Worm (Caenorhabditis elegans) whole organism, young adult: ENCODE measurements around the gene nlp-71.
"Not testable (repeated sequence)": the region's sequence is repeated elsewhere in the genome, so short reads cannot be mapped to it uniquely, and the experiment has no call there.

Experiments used
- B0019.2 ChIP-seq: fragments of 200-800 bp; sonication (Bioruptor generic); conservative IDR thresholded peaks from 2 replicates; pipeline ENCODE4 v1.3.6; 2022; ENCODE audit warnings: missing genetic modification reagents, missing genetic modification characterization, missing compliant biosample characterization
- C17E4.6 ChIP-seq: fragments of 200-800 bp; sonication (Bioruptor generic); IDR thresholded peaks from 2 replicates; pipeline ENCODE4 v1.3.6; 2022; ENCODE audit warnings: missing genetic modification reagents, missing genetic modification characterization, missing compliant biosample characterization
- D2030.7 ChIP-seq: fragments of 200-800 bp; sonication (Bioruptor generic); IDR thresholded peaks from 2 replicates; pipeline ENCODE4 v1.3.6; 2022; ENCODE audit warnings: missing genetic modification reagents, missing genetic modification characterization, missing compliant biosample characterization
- F33H1.4 ChIP-seq: fragments of 200-800 bp; sonication (Bioruptor generic); IDR thresholded peaks from 2 replicates; pipeline ENCODE4 v1.3.6; 2022; ENCODE audit warnings: missing genetic modification reagents, missing genetic modification characterization, missing compliant biosample characterization
- T07F8.4 ChIP-seq: sonication (generic microtip); optimal IDR thresholded peaks from 2 replicates; lab custom pipeline; 2016; ENCODE audit warnings: mild to moderate bottlenecking, missing genetic modification characterization, moderate library complexity, missing compliant biosample characterization
- Y53G8AR.9 ChIP-seq: fragments of 200-800 bp; sonication (Bioruptor generic); conservative IDR thresholded peaks from 2 replicates; pipeline ENCODE4 v1.3.6; 2022; ENCODE audit warnings: missing genetic modification reagents, missing genetic modification characterization, missing compliant biosample characterization
- Y56A3A.18 ChIP-seq: fragments of 200-800 bp; sonication (Bioruptor generic); IDR thresholded peaks from 2 replicates; pipeline ENCODE4 v1.3.6; 2022; ENCODE audit warnings: missing genetic modification reagents, missing genetic modification characterization, missing compliant biosample characterization
- Y79H2A.3 ChIP-seq: fragments of 200-800 bp; sonication (Bioruptor generic); conservative IDR thresholded peaks from 2 replicates; pipeline ENCODE4 v1.3.6; 2022; ENCODE audit warnings: missing genetic modification reagents, missing genetic modification characterization, missing compliant biosample characterization
- Y95B8A.8 ChIP-seq: fragments of 200-800 bp; sonication (Bioruptor generic); IDR thresholded peaks from 2 replicates; pipeline ENCODE4 v1.3.6; 2022; ENCODE audit warnings: missing genetic modification reagents, missing genetic modification characterization, missing compliant biosample characterization
- attf-6 ChIP-seq: fragments of 200-800 bp; sonication (Bioruptor generic); IDR thresholded peaks from 2 replicates; pipeline ENCODE4 v1.3.6; 2022; ENCODE audit warnings: missing genetic modification reagents, missing genetic modification characterization, missing compliant biosample characterization
- bed-1 ChIP-seq: fragments of 200-800 bp; sonication (Bioruptor generic); IDR thresholded peaks from 2 replicates; pipeline ENCODE4 v1.3.6; 2022; ENCODE audit warnings: missing genetic modification reagents, missing genetic modification characterization, missing compliant biosample characterization
- cebp-1 ChIP-seq, 2 experiments: fragments of 200-800 bp in 1 of 2; sonication (Bioruptor generic) in 1 of 2; sonication (generic microtip) in 1 of 2; IDR thresholded peaks in 1 of 2; optimal IDR thresholded peaks in 1 of 2; 2 replicates each; pipeline versions ENCODE4 v1.3.6 to Lab custom; 2017 to 2022; ENCODE audit warnings: missing compliant biosample characterization in 2 of 2, missing genetic modification characterization in 2 of 2, mild to moderate bottlenecking in 1 of 2, missing genetic modification reagents in 1 of 2, moderate library complexity in 1 of 2
- ceh-100 ChIP-seq: fragments of 200-800 bp; sonication (Bioruptor generic); IDR thresholded peaks from 2 replicates; pipeline ENCODE4 v1.3.6; 2022; ENCODE audit warnings: missing genetic modification reagents, missing genetic modification characterization, missing compliant biosample characterization
- ceh-58 ChIP-seq: fragments of 200-800 bp; sonication (Bioruptor generic); IDR thresholded peaks from 2 replicates; pipeline ENCODE4 v1.3.6; 2022; ENCODE audit warnings: missing genetic modification characterization, missing compliant biosample characterization
- ceh-91 ChIP-seq: fragments of 200-800 bp; sonication (Bioruptor generic); IDR thresholded peaks from 2 replicates; pipeline ENCODE4 v1.3.6; 2022; ENCODE audit warnings: missing genetic modification reagents, missing genetic modification characterization, missing compliant biosample characterization
- dox-1 ChIP-seq: fragments of 200-800 bp; sonication (Bioruptor generic); IDR thresholded peaks from 2 replicates; pipeline ENCODE4 v1.3.6; 2022; ENCODE audit warnings: missing genetic modification reagents, missing genetic modification characterization, missing compliant biosample characterization
- egl-44 ChIP-seq: fragments of 200-800 bp; sonication (Bioruptor generic); IDR thresholded peaks from 2 replicates; pipeline ENCODE4 v1.3.6; 2022; ENCODE audit warnings: missing genetic modification reagents, missing genetic modification characterization, missing compliant biosample characterization
- ekl-4 ChIP-seq: fragments of 200-800 bp; sonication (Bioruptor generic); IDR thresholded peaks from 2 replicates; pipeline ENCODE4 v1.3.6; 2022; ENCODE audit warnings: missing genetic modification reagents, missing genetic modification characterization, missing compliant biosample characterization
- hlh-26 ChIP-seq: fragments of 200-800 bp; sonication (Bioruptor generic); conservative IDR thresholded peaks from 2 replicates; pipeline ENCODE4 v1.3.6; 2022; ENCODE audit warnings: missing genetic modification reagents, missing genetic modification characterization, missing compliant biosample characterization
- hmg-1.2 ChIP-seq: fragments of 200-800 bp; sonication (Bioruptor generic); IDR thresholded peaks from 2 replicates; pipeline ENCODE4 v1.3.6; 2022; ENCODE audit warnings: missing genetic modification reagents, missing genetic modification characterization, missing compliant biosample characterization
- hrde-1 ChIP-seq: sonication (generic microtip); optimal IDR thresholded peaks from 2 replicates; lab custom pipeline; 2016; ENCODE audit warnings: missing genetic modification characterization, mild to moderate bottlenecking, missing compliant biosample characterization, moderate library complexity, missing genotype, missing genetic modification reagents, borderline replicate concordance
- hsf-1 ChIP-seq: fragments of 200-800 bp; sonication (Bioruptor generic); IDR thresholded peaks from 2 replicates; pipeline ENCODE4 v1.3.6; 2022; ENCODE audit warnings: missing genetic modification reagents, missing genetic modification characterization, missing compliant biosample characterization
- lin-26 ChIP-seq: fragments of 200-800 bp; sonication (Bioruptor generic); IDR thresholded peaks from 2 replicates; pipeline ENCODE4 v1.3.6; 2022; ENCODE audit warnings: missing genetic modification reagents, missing genetic modification characterization, missing compliant biosample characterization
- lin-54 ChIP-seq: fragments of 200-800 bp; sonication (Bioruptor generic); optimal IDR thresholded peaks from 2 replicates; lab custom pipeline; 2018; ENCODE audit warnings: mild to moderate bottlenecking, missing genetic modification characterization, missing compliant biosample characterization
- madf-3 ChIP-seq: fragments of 200-800 bp; sonication (Bioruptor generic); IDR thresholded peaks from 2 replicates; pipeline ENCODE4 v1.3.6; 2022; ENCODE audit warnings: missing genetic modification reagents, missing genetic modification characterization, missing compliant biosample characterization
- madf-6 ChIP-seq: fragments of 200-800 bp; sonication (Bioruptor generic); IDR thresholded peaks from 2 replicates; pipeline ENCODE4 v1.3.6; 2022; ENCODE audit warnings: missing genetic modification reagents, missing genetic modification characterization, missing compliant biosample characterization
- madf-8 ChIP-seq: fragments of 200-800 bp; sonication (Bioruptor generic); conservative IDR thresholded peaks from 2 replicates; pipeline ENCODE4 v1.3.6; 2022; ENCODE audit warnings: missing genetic modification reagents, missing genetic modification characterization, missing compliant biosample characterization
- mcd-1 ChIP-seq: fragments of 200-800 bp; sonication (Bioruptor generic); IDR thresholded peaks from 2 replicates; pipeline ENCODE4 v1.3.6; 2022; ENCODE audit warnings: missing genetic modification reagents, missing genetic modification characterization, missing compliant biosample characterization
- pbrm-1 ChIP-seq: fragments of 200-800 bp; sonication (Bioruptor generic); IDR thresholded peaks from 2 replicates; pipeline ENCODE4 v1.3.6; 2022; ENCODE audit warnings: missing genetic modification reagents, missing genetic modification characterization, missing compliant biosample characterization
- rcor-1 ChIP-seq: fragments of 200-800 bp; sonication (Bioruptor generic); IDR thresholded peaks from 2 replicates; pipeline ENCODE4 v1.3.6; 2022; ENCODE audit warnings: missing genetic modification reagents, missing genetic modification characterization, missing compliant biosample characterization
- rpc-1 ChIP-seq, 2 experiments: fragments of 150-350 bp in 1 of 2; sonication (generic microtip) in 1 of 2; optimal IDR thresholded peaks; 2 replicates each; lab custom pipeline; 2014 to 2018; ENCODE audit warnings: missing biosample characterization in 1 of 2, missing genetic modification characterization in 1 of 2, missing genetic modification reagents in 1 of 2, missing genotype in 1 of 2
- snpc-4 ChIP-seq, 5 experiments: fragments of 150-350 bp in 1 of 5; sonication (generic microtip) in 4 of 5; optimal IDR thresholded peaks; 2 replicates each; lab custom pipeline; 2014 to 2018; ENCODE audit warnings: missing genetic modification characterization in 5 of 5, missing biosample characterization in 3 of 5, antibody characterized with exemption in 2 of 5, mild to moderate bottlenecking in 2 of 5, missing compliant biosample characterization in 2 of 5, missing genotype in 2 of 5, moderate library complexity in 2 of 5, missing genetic modification reagents in 1 of 5
- tbp1 ChIP-seq: fragments of 200-800 bp; sonication (Bioruptor generic); optimal IDR thresholded peaks from 2 replicates; lab custom pipeline; 2018; ENCODE audit warnings: mild to moderate bottlenecking, missing genetic modification characterization, missing compliant biosample characterization
- tlf-1 ChIP-seq: fragments of 200-800 bp; sonication (Bioruptor generic); optimal IDR thresholded peaks from 2 replicates; lab custom pipeline; 2018; ENCODE audit warnings: mild to moderate bottlenecking, missing genetic modification characterization, missing compliant biosample characterization
- ztf-18 ChIP-seq: sonication (generic microtip); optimal IDR thresholded peaks from 2 replicates; lab custom pipeline; 2016; ENCODE audit warnings: missing genotype, mild to moderate bottlenecking, missing genetic modification characterization, missing compliant biosample characterization
- ztf-25 ChIP-seq: fragments of 200-800 bp; sonication (Bioruptor generic); IDR thresholded peaks from 2 replicates; pipeline ENCODE4 v1.3.6; 2022; ENCODE audit warnings: missing genetic modification reagents, missing genetic modification characterization, missing compliant biosample characterization
- ztf-26 ChIP-seq: sonication (generic microtip); optimal IDR thresholded peaks from 2 replicates; lab custom pipeline; 2017; ENCODE audit warnings: missing genetic modification characterization, missing compliant biosample characterization
- ztf-28 ChIP-seq: fragments of 200-800 bp; sonication (Bioruptor generic); IDR thresholded peaks from 2 replicates; pipeline ENCODE4 v1.3.6; 2022; ENCODE audit warnings: missing genetic modification reagents, missing genetic modification characterization, missing compliant biosample characterization

nlp-71 gene

DNA sequence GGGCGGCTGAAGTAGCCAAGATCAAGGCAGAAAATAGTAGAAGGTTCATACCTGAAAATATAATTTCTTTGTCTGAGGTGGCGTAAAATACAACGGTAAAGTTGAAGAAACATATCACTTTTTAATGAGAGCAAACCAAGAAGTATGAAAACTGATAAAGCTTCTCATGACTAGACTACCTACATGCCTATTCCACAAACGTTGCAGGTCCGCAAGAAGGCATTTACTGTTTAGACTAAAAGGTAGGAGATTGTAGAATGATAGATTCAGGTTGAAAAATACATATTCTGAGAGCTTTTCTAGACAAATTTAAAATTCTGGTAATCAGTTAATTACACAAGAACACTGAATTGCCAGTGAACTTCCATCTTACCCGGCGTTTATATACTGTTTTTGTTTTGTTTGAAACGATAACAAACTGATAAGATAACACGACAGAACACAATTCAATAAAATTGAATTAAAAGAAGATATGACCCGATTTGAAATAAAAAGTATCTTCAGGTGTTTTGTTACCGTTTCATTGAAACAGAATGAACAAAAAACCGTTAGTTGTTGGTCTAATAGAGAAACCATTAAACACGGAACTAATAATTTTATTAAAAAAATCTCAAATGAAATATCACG lies 12.8 kb upstream of the nlp-71 start, which contains the start of gene acp-6:
Gene acp-6, minus strand, starts transcription at position 51 of the 627 bp plus-strand sequence.
- TF ChIP-seq T07F8.4 = no peak
- no peak for TF ChIP-seq ztf-18 (tag; lab: Kevin White, UChicago)
- no peak for TF ChIP-seq egl-44
- no peak for TF ChIP-seq ztf-26
- TF ChIP-seq rpc-1 (optimal IDR thresholded peaks at IDR 0.05; lab: Kevin White, UChicago) = no peak
- TF ChIP-seq rpc-1 (tag; optimal IDR thresholded peaks at IDR 0.05; lab: Kevin White, UChicago) = no peak
- TF ChIP-seq ceh-100 (GFP tag; lab: Robert Waterston, UW) = no peak
- no peak for TF ChIP-seq madf-6
- no peak for TF ChIP-seq hlh-26 (GFP tag; lab: Robert Waterston, UW)

DNA sequence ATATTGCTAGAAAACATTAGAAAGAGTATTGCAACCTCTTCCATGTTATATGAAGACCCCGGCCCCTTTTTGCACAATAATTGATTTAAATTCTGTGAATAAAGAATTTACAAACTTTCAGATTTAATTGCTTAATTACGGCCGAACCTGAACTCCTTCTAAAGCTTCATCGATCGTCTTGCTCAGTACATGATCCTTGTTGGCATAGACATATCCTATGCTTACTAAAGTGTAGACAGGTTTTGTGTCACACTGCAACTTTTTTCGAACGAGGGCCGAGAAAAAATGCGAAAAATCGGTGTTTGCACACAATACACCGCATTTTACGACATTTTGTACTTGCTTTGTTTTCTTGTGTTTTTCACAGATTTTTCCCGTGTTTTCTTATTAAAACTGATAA lies 10.0 kb upstream of the nlp-71 start:
- peak; percentile 27 for TF ChIP-seq tbp1 (GFP tag; lab: Kevin White, UChicago)
- peak; percentile 77 for TF ChIP-seq hsf-1 (GFP tag; lab: Robert Waterston, UW)
- peak; percentile 52; the same call in 1 of the 2 replicates for TF ChIP-seq Y56A3A.18
- TF ChIP-seq ceh-91 (GFP tag; lab: Robert Waterston, UW) = 0 out of 2 replicates have a peak, but pooled peaks have one; percentile 20
- TF ChIP-seq dox-1 (GFP tag; lab: Robert Waterston, UW) = peak; percentile 53; the same call in 1 of the 2 replicates
- TF ChIP-seq B0019.2 = peak; percentile 41; the same call in 1 of the 2 replicates
- peak; percentile 47 for TF ChIP-seq madf-8
- TF ChIP-seq F33H1.4 (GFP tag; lab: Robert Waterston, UW) = peak; percentile 55
- TF ChIP-seq hrde-1 (tag; lab: Kevin White, UChicago) = peak; percentile 59
- 0 out of 2 replicates have a peak, but pooled peaks have one; percentile 62 for TF ChIP-seq bed-1
- TF ChIP-seq attf-6 (GFP tag; lab: Robert Waterston, UW) = peak; percentile 81
- peak; percentile 93 for TF ChIP-seq Y79H2A.3 (GFP tag; lab: Robert Waterston, UW)
- peak; percentile 65; the same call in 1 of the 2 replicates for TF ChIP-seq rcor-1 (GFP tag; lab: Robert Waterston, UW)
- TF ChIP-seq ztf-25 = 0 out of 2 replicates have a peak, but pooled peaks have one; percentile 45
- TF ChIP-seq tlf-1 (GFP tag; lab: Kevin White, UChicago) = peak; percentile 15
- TF ChIP-seq pbrm-1 (GFP tag; lab: Robert Waterston, UW) = peak; percentile 51; the same call in 1 of the 2 replicates
- TF ChIP-seq snpc-4 (GFP tag; optimal IDR thresholded peaks at IDR 0.05; lab: Kevin White, UChicago) = peak; percentile 26
- peak in 1 of 4 experiments; percentile 71 for TF ChIP-seq snpc-4 (tag; optimal IDR thresholded peaks at IDR 0.05; lab: Kevin White, UChicago)
- peak; percentile 86 for TF ChIP-seq Y95B8A.8 (GFP tag; lab: Robert Waterston, UW)
- peak; percentile 85 for TF ChIP-seq madf-6
- TF ChIP-seq Y53G8AR.9 (GFP tag; lab: Robert Waterston, UW) = peak; percentile 68
- TF ChIP-seq cebp-1 (GFP tag; IDR thresholded peaks at IDR 0.05; lab: Robert Waterston, UW) = not testable (repeated sequence)
- peak; percentile 21 for TF ChIP-seq cebp-1 (tag; optimal IDR thresholded peaks at IDR 0.05; lab: Kevin White, UChicago)
- TF ChIP-seq madf-3 = peak; percentile 88
- peak; percentile 85 for TF ChIP-seq ekl-4
- TF ChIP-seq lin-26 (GFP tag; lab: Robert Waterston, UW) = peak; percentile 73
- TF ChIP-seq ztf-28 = 0 out of 2 replicates have a peak, but pooled peaks have one; percentile 46
- TF ChIP-seq D2030.7 = peak; percentile 79
- peak; percentile 81 for TF ChIP-seq C17E4.6 (GFP tag; lab: Robert Waterston, UW)
- peak; percentile 21; the same call in 1 of the 2 replicates for TF ChIP-seq mcd-1 (GFP tag; lab: Robert Waterston, UW)
- peak; percentile 43 for TF ChIP-seq lin-54 (GFP tag; lab: Kevin White, UChicago)
- peak; percentile 55 for TF ChIP-seq hmg-1.2
- peak; percentile 55; the same call in 1 of the 2 replicates for TF ChIP-seq ceh-58 (GFP tag; lab: Robert Waterston, UW)
- TF ChIP-seq, all 124 proteins: peak for 31; not testable (repeated sequence) for 93
